Fruit fly (Drosophila melanogaster): Measurements from ENCODE around the gene narya.
A peak's percentile ranks its signal among the peaks of the same experiment; 100 is the strongest.

The narya gene

dm6 chrX:19498755-19499321, 24.0 kb downstream of the narya start:
- TF ChIP-seq rn (GFP tag; IDR thresholded peaks at IDR 0.05) = no peak
- TF ChIP-seq fd96Ca (GFP tag; IDR thresholded peaks at IDR 0.05) = no peak
- TF ChIP-seq EcR (GFP tag; optimal IDR thresholded peaks at IDR 0.05) = no peak
- no peak for TF ChIP-seq CG8159 (tag; optimal IDR thresholded peaks at IDR 0.05)
- no peak for TF ChIP-seq Snoo (tag; optimal IDR thresholded peaks at IDR 0.05)
- no peak for TF ChIP-seq Pif1A (GFP tag; optimal IDR thresholded peaks at IDR 0.05)
- no peak for TF ChIP-seq CG15710 (tag; optimal IDR thresholded peaks at IDR 0.05)
- TF ChIP-seq CG9948 (tag; optimal IDR thresholded peaks at IDR 0.05) = no peak
- no peak for TF ChIP-seq CG4496 (GFP tag; IDR thresholded peaks at IDR 0.05)
- no peak for TF ChIP-seq gl (tag; optimal IDR thresholded peaks at IDR 0.05)
- TF ChIP-seq CG8301 (tag; optimal IDR thresholded peaks at IDR 0.05) = no peak
- no peak for TF ChIP-seq D1 (tag; optimal IDR thresholded peaks at IDR 0.05)
- TF ChIP-seq CG17806 (tag; optimal IDR thresholded peaks at IDR 0.05) = no peak
- no peak for TF ChIP-seq CG32121 (GFP tag; IDR thresholded peaks at IDR 0.05)
- TF ChIP-seq CG14655 (GFP tag; optimal IDR thresholded peaks at IDR 0.05) = no peak
- no peak for TF ChIP-seq CG13204 (GFP tag; optimal IDR thresholded peaks at IDR 0.05)
- no peak for TF ChIP-seq Pif1B (GFP tag; optimal IDR thresholded peaks at IDR 0.05)

dm6 chrX:19501274-19501673, 26.4 kb downstream of the narya start:
- TF ChIP-seq CG13204 (GFP tag; optimal IDR thresholded peaks at IDR 0.05) = peak; percentile 63
- TF ChIP-seq Pif1A (GFP tag; optimal IDR thresholded peaks at IDR 0.05) = no peak
- no peak for TF ChIP-seq rn (GFP tag; IDR thresholded peaks at IDR 0.05)
- no peak for TF ChIP-seq Pif1B (GFP tag; optimal IDR thresholded peaks at IDR 0.05)
- TF ChIP-seq CG12605 (GFP tag; IDR thresholded peaks at IDR 0.05) = no peak
- TF ChIP-seq EcR (GFP tag; optimal IDR thresholded peaks at IDR 0.05) = peak; percentile 33
- TF ChIP-seq CG9948 (tag; optimal IDR thresholded peaks at IDR 0.05) = no peak
- no peak for TF ChIP-seq D1 (tag; optimal IDR thresholded peaks at IDR 0.05)
- no peak for TF ChIP-seq fd96Ca (GFP tag; IDR thresholded peaks at IDR 0.05)
- TF ChIP-seq CG15710 (tag; optimal IDR thresholded peaks at IDR 0.05) = no peak
- TF ChIP-seq CG10348 (GFP tag; IDR thresholded peaks at IDR 0.05) = no peak

dm6 chrX:19504170-19504765, 29.4 kb downstream of the narya start:
- TF ChIP-seq CG17806 (tag; optimal IDR thresholded peaks at IDR 0.05) (no peak), Pif1A (GFP tag; optimal IDR thresholded peaks at IDR 0.05) (no peak), Snoo (tag; optimal IDR thresholded peaks at IDR 0.05) (no peak), CG15710 (tag; optimal IDR thresholded peaks at IDR 0.05) (no peak), CG14655 (GFP tag; optimal IDR thresholded peaks at IDR 0.05) (no peak), EcR (GFP tag; optimal IDR thresholded peaks at IDR 0.05) (no peak), CG12605 (GFP tag; IDR thresholded peaks at IDR 0.05) (no peak), CG8159 (tag; optimal IDR thresholded peaks at IDR 0.05) (no peak), CG32121 (GFP tag; IDR thresholded peaks at IDR 0.05) (no peak), CG4496 (GFP tag; IDR thresholded peaks at IDR 0.05) (no peak), CG10348 (GFP tag; IDR thresholded peaks at IDR 0.05) (no peak), CG13204 (GFP tag; optimal IDR thresholded peaks at IDR 0.05) (no peak), gl (tag; optimal IDR thresholded peaks at IDR 0.05) (no peak), CG9948 (tag; optimal IDR thresholded peaks at IDR 0.05) (no peak), fd96Ca (GFP tag; IDR thresholded peaks at IDR 0.05) (no peak), rn (GFP tag; IDR thresholded peaks at IDR 0.05) (no peak), CG8301 (tag; optimal IDR thresholded peaks at IDR 0.05) (no peak), Ets98B (GFP tag; IDR thresholded peaks at IDR 0.05) (no peak)

dm6 chrX:19505334-19506185, 30.7 kb downstream of the narya start:
- TF ChIP-seq CG32121 (GFP tag; IDR thresholded peaks at IDR 0.05) (0 out of 2 replicates have a peak, but pooled peaks have one; percentile 24), CG13204 (GFP tag; optimal IDR thresholded peaks at IDR 0.05) (no peak), Ets98B (GFP tag; IDR thresholded peaks at IDR 0.05) (peak; percentile 20; the same call in 1 of the 2 replicates), CG4496 (GFP tag; IDR thresholded peaks at IDR 0.05) (peak; percentile 58; the same call in 2 of the 3 replicates), fd96Ca (GFP tag; IDR thresholded peaks at IDR 0.05) (0 out of 3 replicates have a peak, but pooled peaks have one; percentile 40)

- TF ChIP-seq Ets98B (GFP tag; IDR thresholded peaks at IDR 0.05) = no peak
- TF ChIP-seq Pif1B (GFP tag; optimal IDR thresholded peaks at IDR 0.05) = no peak
- no peak for TF ChIP-seq fd96Ca (GFP tag; IDR thresholded peaks at IDR 0.05)
- TF ChIP-seq Pif1A (GFP tag; optimal IDR thresholded peaks at IDR 0.05) = no peak
- no peak for TF ChIP-seq CG12605 (GFP tag; IDR thresholded peaks at IDR 0.05)
- TF ChIP-seq EcR (GFP tag; optimal IDR thresholded peaks at IDR 0.05) = no peak
- TF ChIP-seq D1 (tag; optimal IDR thresholded peaks at IDR 0.05) = no peak
- TF ChIP-seq CG9948 (tag; optimal IDR thresholded peaks at IDR 0.05) = no peak
- no peak for TF ChIP-seq rn (GFP tag; IDR thresholded peaks at IDR 0.05)
- TF ChIP-seq CG8159 (tag; optimal IDR thresholded peaks at IDR 0.05) = no peak
- TF ChIP-seq CG17806 (tag; optimal IDR thresholded peaks at IDR 0.05) = no peak
- TF ChIP-seq CG34367 (tag; optimal IDR thresholded peaks at IDR 0.05) = no peak
- TF ChIP-seq CG32121 (GFP tag; IDR thresholded peaks at IDR 0.05) = no peak
- TF ChIP-seq CG14655 (GFP tag; optimal IDR thresholded peaks at IDR 0.05) = no peak
- TF ChIP-seq CG15710 (tag; optimal IDR thresholded peaks at IDR 0.05) = no peak
- TF ChIP-seq gl (tag; optimal IDR thresholded peaks at IDR 0.05) = no peak
- no peak for TF ChIP-seq CG13204 (GFP tag; optimal IDR thresholded peaks at IDR 0.05)
- no peak for TF ChIP-seq CG4496 (GFP tag; IDR thresholded peaks at IDR 0.05)
- TF ChIP-seq CG10348 (GFP tag; IDR thresholded peaks at IDR 0.05) = no peak
Observed at dm6 chrX:19510204-19510603, 35.3 kb downstream of the narya start.
